Worm (Caenorhabditis elegans): ENCODE measurements around the gene F55G1.6.
A peak's percentile ranks its signal among the peaks of the same experiment; 100 is the strongest.

F55G1.6 gene

DNA sequence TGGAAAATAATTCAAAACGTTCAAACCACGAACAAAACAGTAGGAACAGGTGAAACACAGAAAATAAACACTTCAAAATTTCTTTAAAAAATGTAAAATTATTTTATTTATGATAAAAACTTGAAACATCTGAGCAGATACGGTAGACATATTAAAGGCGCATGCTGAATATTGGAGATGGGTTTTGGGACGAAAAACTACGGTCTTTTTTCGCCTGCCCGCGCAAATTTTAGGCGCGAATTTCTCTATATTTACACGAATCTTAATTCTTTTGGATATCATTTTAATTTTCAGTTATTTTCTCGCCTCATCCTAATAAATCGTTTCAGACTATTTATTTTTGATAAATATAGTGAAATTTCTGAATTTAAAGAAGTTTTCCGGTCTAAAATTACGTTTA is 4.4 kb downstream of the F55G1.6 start:
- TF ChIP-seq hlh-30 (tag; optimal IDR thresholded peaks at IDR 0.05; ENCODE audit: insufficient read depth), result no peak
- no peak for TF ChIP-seq gmeb-2 (tag; optimal IDR thresholded peaks at IDR 0.05)
- no peak for TF ChIP-seq C08G9.2 (tag; optimal IDR thresholded peaks at IDR 0.05)
- no peak for TF ChIP-seq K09A11.1 (tag; optimal IDR thresholded peaks at IDR 0.05; ENCODE audit: insufficient read depth)
- TF ChIP-seq mec-3 (tag; optimal IDR thresholded peaks at IDR 0.05; ENCODE audit: borderline replicate concordance), result no peak
- TF ChIP-seq hlh-15 (tag; optimal IDR thresholded peaks at IDR 0.05), result no peak
- no peak for TF ChIP-seq unc-42 (tag; optimal IDR thresholded peaks at IDR 0.05)
- TF ChIP-seq unc-3 (GFP tag; conservative IDR thresholded peaks at IDR 0.05), result no peak
- TF ChIP-seq unc-3 (tag; optimal IDR thresholded peaks at IDR 0.05), result no peak
- no peak for TF ChIP-seq odd-2 (tag; optimal IDR thresholded peaks at IDR 0.05)

DNA sequence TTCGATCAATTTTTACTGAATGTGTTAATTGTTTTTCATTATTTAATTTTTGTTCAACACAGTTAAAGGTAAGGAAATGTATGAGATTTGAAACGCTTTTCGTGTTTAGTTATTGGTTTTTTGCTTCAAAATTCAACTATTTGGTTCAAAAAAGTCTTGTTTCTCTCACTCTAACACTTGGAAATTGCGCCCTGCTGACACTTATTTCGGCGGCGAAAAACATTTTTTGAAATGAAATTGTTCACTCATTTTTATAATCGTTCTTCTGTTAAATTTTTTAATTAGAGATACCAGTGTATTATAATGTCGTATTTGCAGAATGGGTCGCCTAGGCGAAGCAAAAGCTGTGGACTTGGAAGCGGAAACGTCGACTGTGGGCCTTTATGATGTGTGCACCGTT is 4.8 kb downstream of the F55G1.6 start, which contains the start of gene rod-1:
TSS of gene rod-1 (plus strand) at position 319 of the 400 bp plus-strand sequence.
- TF ChIP-seq lim-6 (tag; optimal IDR thresholded peaks at IDR 0.05), result no peak

DNA sequence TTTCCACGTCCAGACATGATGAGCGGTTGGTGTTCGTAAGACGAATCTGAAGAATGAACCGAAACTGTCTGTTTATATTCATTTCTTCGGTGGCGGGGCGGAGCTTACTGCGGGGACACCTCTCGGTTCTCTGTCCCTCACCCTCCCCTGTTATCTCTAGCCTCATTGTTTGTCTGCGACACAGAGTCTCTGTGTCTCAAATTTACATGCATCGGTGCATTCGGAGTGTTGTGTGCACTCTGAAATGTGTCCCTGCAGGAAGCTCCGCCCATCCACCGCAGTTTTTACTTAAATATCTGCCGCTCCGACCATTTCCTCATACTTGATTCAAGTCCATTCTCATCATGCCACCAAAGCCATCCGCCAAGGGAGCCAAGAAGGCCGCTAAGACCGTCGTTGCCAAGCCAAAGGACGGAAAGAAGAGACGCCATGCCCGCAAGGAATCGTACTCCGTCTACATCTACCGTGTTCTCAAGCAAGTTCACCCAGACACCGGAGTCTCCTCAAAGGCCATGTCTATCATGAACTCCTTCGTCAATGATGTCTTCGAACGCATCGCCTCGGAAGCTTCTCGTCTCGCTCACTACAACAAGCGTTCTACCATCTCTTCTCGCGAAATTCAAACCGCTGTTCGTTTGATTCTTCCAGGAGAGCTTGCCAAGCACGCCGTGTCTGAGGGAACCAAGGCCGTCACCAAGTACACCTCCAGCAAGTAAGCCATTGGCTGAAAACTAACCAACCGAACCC is 13.1 kb downstream of the F55G1.6 start, which contains the start of the genes his-61 and his-62:
TSS of gene his-61 (minus strand) at position 17 of the 747 bp plus-strand sequence.
TSS of gene his-62 (plus strand) at position 345 of the 747 bp plus-strand sequence.
- TF ChIP-seq ceh-30 (tag; optimal IDR thresholded peaks at IDR 0.05) (no peak), tbx-7 (tag; optimal IDR thresholded peaks at IDR 0.05) (peak; percentile 69), madf-2 (tag; optimal IDR thresholded peaks at IDR 0.05) (peak; percentile 46), ama-1 (optimal IDR thresholded peaks at IDR 0.05) (no peak), elt-4 (tag; optimal IDR thresholded peaks at IDR 0.05) (no peak), ceh-45 (GFP tag; IDR thresholded peaks at IDR 0.05) (peak; percentile 66; the same call in 1 of the 2 replicates), rnt-1 (tag; optimal IDR thresholded peaks at IDR 0.05) (peak; percentile 65), ztf-16 (tag; optimal IDR thresholded peaks at IDR 0.05) (peak; percentile 44), pax-1 (tag; optimal IDR thresholded peaks at IDR 0.05) (peak; percentile 89), ceh-34 (tag; optimal IDR thresholded peaks at IDR 0.05) (peak; percentile 94), ceh-31 (tag; optimal IDR thresholded peaks at IDR 0.05) (peak; percentile 95), sdc-2 (tag; optimal IDR thresholded peaks at IDR 0.05) (peak; percentile 50), syd-9 (tag; optimal IDR thresholded peaks at IDR 0.05) (peak; percentile 2), K02D7.2 (tag; optimal IDR thresholded peaks at IDR 0.05) (no peak), ceh-22 (tag; optimal IDR thresholded peaks at IDR 0.05) (no peak), ceh-24 (tag; optimal IDR thresholded peaks at IDR 0.05) (no peak), tbx-2 (tag; optimal IDR thresholded peaks at IDR 0.05) (peak; percentile 88), ttx-3 (tag; optimal IDR thresholded peaks at IDR 0.05) (no peak), hlh-6 (tag; optimal IDR thresholded peaks at IDR 0.05) (peak; percentile 36), T23F11.4 (GFP tag; optimal IDR thresholded peaks at IDR 0.05) (no peak), unc-86 (tag; optimal IDR thresholded peaks at IDR 0.05) (peak; percentile 65), gmeb-2 (tag; optimal IDR thresholded peaks at IDR 0.05) (no peak), che-1 (tag; optimal IDR thresholded peaks at IDR 0.05) (no peak), hlh-13 (GFP tag; optimal IDR thresholded peaks at IDR 0.05) (no peak), ahr-1 (tag; optimal IDR thresholded peaks at IDR 0.05) (peak; percentile 38), fkh-10 (GFP tag; optimal IDR thresholded peaks at IDR 0.05) (no peak), ceh-6 (GFP tag; optimal IDR thresholded peaks at IDR 0.05) (peak; percentile 15), pha-2 (tag; optimal IDR thresholded peaks at IDR 0.05) (no peak), Y22D7AL.16 (tag; optimal IDR thresholded peaks at IDR 0.05) (no peak), pqm-1 (tag; optimal IDR thresholded peaks at IDR 0.05) (no peak), hlh-15 (tag; optimal IDR thresholded peaks at IDR 0.05) (no peak), ceh-48 (tag; optimal IDR thresholded peaks at IDR 0.05) (no peak), npax-4 (tag; optimal IDR thresholded peaks at IDR 0.05) (no peak), lim-6 (tag; optimal IDR thresholded peaks at IDR 0.05) (no peak), pag-3 (tag; optimal IDR thresholded peaks at IDR 0.05; ENCODE audit: borderline replicate concordance) (no peak), mec-3 (tag; optimal IDR thresholded peaks at IDR 0.05; ENCODE audit: borderline replicate concordance) (no peak), F13H6.1 (tag; optimal IDR thresholded peaks at IDR 0.05) (no peak), dve-1 (tag; optimal IDR thresholded peaks at IDR 0.05) (peak; percentile 90), ceh-14 (tag; optimal IDR thresholded peaks at IDR 0.05) (peak; percentile 38), fax-1 (tag; optimal IDR thresholded peaks at IDR 0.05) (no peak), pros-1 (tag; optimal IDR thresholded peaks at IDR 0.05) (peak; percentile 78), unc-42 (tag; optimal IDR thresholded peaks at IDR 0.05) (peak; percentile 43)
